Fruit fly (Drosophila melanogaster) whole organism, prepupa: ENCODE data around the gene Tpt.

ENCODE experiments used
- CG11294 ChIP-seq: fragments of 200-800 bp; sonication (Bioruptor generic); IDR thresholded peaks from 2 replicates; pipeline ENCODE4 v1.3.6; 2022; ENCODE audit warnings: missing biosample characterization, missing genetic modification characterization
- CG15336 ChIP-seq: fragments of 200-800 bp; sonication (Bioruptor generic); IDR thresholded peaks from 2 replicates; pipeline ENCODE4 v1.3.6; 2022; ENCODE audit warnings: missing biosample characterization, missing genetic modification characterization
- CG16779 ChIP-seq: fragments of 200-800 bp; sonication (Bioruptor generic); optimal IDR thresholded peaks from 3 replicates; lab custom pipeline; 2017; ENCODE audit warnings: missing biosample characterization, mild to moderate bottlenecking, missing genetic modification characterization
- CG3919 ChIP-seq: fragments of 200-800 bp; sonication (Bioruptor generic); optimal IDR thresholded peaks from 3 replicates; lab custom pipeline; 2016; ENCODE audit warnings: missing biosample characterization, missing genetic modification characterization
- dac ChIP-seq: fragments of 200-800 bp; sonication (Bioruptor generic); optimal IDR thresholded peaks from 2 replicates; lab custom pipeline; 2017; ENCODE audit warnings: missing biosample characterization, mild to moderate bottlenecking, missing genetic modification characterization
- dsx ChIP-seq: fragments of 200-800 bp; optimal IDR thresholded peaks from 3 replicates; lab custom pipeline; 2019; ENCODE audit warnings: missing biosample characterization, mild to moderate bottlenecking, missing genetic modification characterization, moderate library complexity; ENCODE audit not compliant: poor library complexity, severe bottlenecking
- salr ChIP-seq, 2 experiments: fragments of 200-800 bp; sonication (Bioruptor generic); optimal IDR thresholded peaks; 3 replicates each; lab custom pipeline; 2016 to 2018; ENCODE audit warnings: missing biosample characterization in 2 of 2, missing genetic modification characterization in 2 of 2, mild to moderate bottlenecking in 1 of 2

- TF ChIP-seq dsx (GFP tag; lab: Kevin White, UChicago) (no peak), CG15336 (GFP tag; lab: Robert Waterston, UW) (peak; percentile 83), dac (GFP tag; lab: Kevin White, UChicago) (no peak), CG16779 (tag; lab: Kevin White, UChicago) (no peak), salr (GFP tag; optimal IDR thresholded peaks at IDR 0.05; lab: Kevin White, UChicago) (peak in 1 of 2 experiments; percentile 72), CG11294 (peak; percentile 65), CG3919 (GFP tag; lab: Kevin White, UChicago) (no peak)
Observed at dm6 chr3L:8398763-8399445, 6.2 kb downstream of the Tpt start.
